Worm (Caenorhabditis elegans) whole organism, L2 larva: ENCODE measurements around the gene prp-6.

Source experiments
- R02D3.7 ChIP-seq: fragments of 150-350 bp; optimal IDR thresholded peaks from 2 replicates; lab custom pipeline; 2014; ENCODE audit warnings: missing biosample characterization, missing genetic modification characterization
- ama-1 ChIP-seq: fragments of 150-350 bp; optimal IDR thresholded peaks from 2 replicates; lab custom pipeline; 2018; ENCODE audit warnings: inconsistent platforms
- dmd-4 ChIP-seq: sonication (generic microtip); optimal IDR thresholded peaks from 2 replicates; lab custom pipeline; 2017; ENCODE audit warnings: missing biosample characterization, missing genetic modification characterization
- nhr-237 ChIP-seq: fragments of 150-350 bp; optimal IDR thresholded peaks from 2 replicates; lab custom pipeline; 2014; ENCODE audit warnings: missing biosample characterization, missing genetic modification characterization
- nhr-25 ChIP-seq: fragments of 150-350 bp; sonication (generic microtip); optimal IDR thresholded peaks from 3 replicates; lab custom pipeline; 2014; ENCODE audit warnings: missing biosample characterization, missing genetic modification characterization
- nhr-77 ChIP-seq: fragments of 150-350 bp; optimal IDR thresholded peaks from 2 replicates; lab custom pipeline; 2014; ENCODE audit warnings: missing biosample characterization, missing genetic modification characterization
- skn-1 ChIP-seq: sonication (generic microtip); optimal IDR thresholded peaks from 2 replicates; lab custom pipeline; 2017; ENCODE audit warnings: missing biosample characterization, missing genetic modification characterization
- zag-1 ChIP-seq: fragments of 150-350 bp; optimal IDR thresholded peaks from 2 replicates; lab custom pipeline; 2014; ENCODE audit warnings: missing biosample characterization, missing genetic modification characterization
- ztf-11 ChIP-seq: sonication (generic microtip); optimal IDR thresholded peaks from 2 replicates; lab custom pipeline; 2017; ENCODE audit warnings: missing biosample characterization, missing genetic modification characterization
- ztf-4 ChIP-seq: fragments of 150-350 bp; optimal IDR thresholded peaks from 2 replicates; lab custom pipeline; 2014; ENCODE audit warnings: missing biosample characterization, missing genetic modification characterization

DNA sequence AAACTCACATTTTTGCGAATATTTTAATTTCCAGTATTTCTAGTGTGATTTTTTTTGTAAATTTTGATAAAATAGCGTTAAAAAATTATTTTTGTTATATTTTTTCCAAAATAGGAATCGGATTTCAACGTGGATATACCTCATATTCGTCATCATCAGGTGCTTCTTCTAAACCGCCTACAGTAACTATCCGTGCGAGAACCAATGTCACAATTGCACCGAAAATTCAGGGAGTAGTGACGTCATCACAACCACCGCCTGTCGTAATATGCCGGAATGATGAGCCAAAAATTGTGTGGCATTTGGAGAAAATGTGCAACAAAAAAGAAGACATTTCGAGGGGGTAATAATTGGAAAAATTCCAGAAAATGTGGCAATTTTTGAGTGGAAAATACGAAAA lies 68.9 kb downstream of the prp-6 start:
- TF ChIP-seq zag-1 (tag; lab: Kevin White, UChicago) (no peak), dmd-4 (tag; lab: Kevin White, UChicago) (no peak), ztf-4 (tag; lab: Kevin White, UChicago) (no peak), ama-1 (lab: Kevin White, UChicago) (no peak), R02D3.7 (tag; lab: Kevin White, UChicago) (no peak), nhr-237 (tag; lab: Kevin White, UChicago) (no peak), nhr-77 (no peak), skn-1 (tag; lab: Kevin White, UChicago) (no peak), nhr-25 (no peak), ztf-11 (no peak)
